Worm (Caenorhabditis elegans) whole organism, L1 larva: Measurements from ENCODE around the gene slmp-1.

Experiments
- C16A3.4 ChIP-seq: fragments of 150-350 bp; optimal IDR thresholded peaks from 2 replicates; lab custom pipeline; 2014; ENCODE audit warnings: missing biosample characterization, missing genetic modification characterization
- alr-1 ChIP-seq: fragments of 200-800 bp; sonication (Bioruptor generic); optimal IDR thresholded peaks from 2 replicates; lab custom pipeline; 2018; ENCODE audit warnings: borderline replicate concordance, mild to moderate bottlenecking, missing genetic modification characterization, missing compliant biosample characterization
- ama-1 ChIP-seq: fragments of 150-350 bp; optimal IDR thresholded peaks from 2 replicates; lab custom pipeline; 2014
- blmp-1 ChIP-seq: fragments of 150-350 bp; optimal IDR thresholded peaks from 2 replicates; lab custom pipeline; 2014; ENCODE audit warnings: missing biosample characterization, missing genetic modification characterization
- ceh-63 ChIP-seq: fragments of 200-800 bp; sonication (Bioruptor generic); optimal IDR thresholded peaks from 2 replicates; lab custom pipeline; 2018; ENCODE audit warnings: mild to moderate bottlenecking, missing genetic modification characterization, missing compliant biosample characterization
- ceh-82 ChIP-seq, 3 experiments: fragments of 150-350 bp in 1 of 3; sonication (generic microtip) in 2 of 3; optimal IDR thresholded peaks; 2 replicates each; lab custom pipeline; 2014 to 2017; ENCODE audit warnings: missing biosample characterization in 3 of 3, missing genetic modification characterization in 3 of 3
- ceh-90 ChIP-seq: sonication (generic microtip); optimal IDR thresholded peaks from 2 replicates; lab custom pipeline; 2016; ENCODE audit warnings: missing genetic modification characterization, missing compliant biosample characterization
- dsc-1 ChIP-seq: sonication (generic microtip); optimal IDR thresholded peaks from 2 replicates; lab custom pipeline; 2016; ENCODE audit warnings: mild to moderate bottlenecking, missing genetic modification characterization, missing compliant biosample characterization
- efl-1 ChIP-seq, 4 experiments: fragments of 150-350 bp; optimal IDR thresholded peaks in 3 of 4; peaks in 1 of 4; 1 replicate in 1 of 4; 2 replicates in 3 of 4; lab custom pipeline; 2014; ENCODE audit warnings: missing biosample characterization in 2 of 4, missing genetic modification characterization in 2 of 4, missing genetic modification reagents in 2 of 4
- egl-13 ChIP-seq: sonication (generic microtip); optimal IDR thresholded peaks from 2 replicates; lab custom pipeline; 2016; ENCODE audit warnings: missing genotype, missing genetic modification reagents, missing genetic modification characterization, missing compliant biosample characterization
- elt-2 ChIP-seq: sonication (generic microtip); optimal IDR thresholded peaks from 2 replicates; lab custom pipeline; 2016; ENCODE audit warnings: missing genetic modification characterization, mild to moderate bottlenecking, inconsistent platforms, missing compliant biosample characterization, missing genetic modification reagents
- elt-3 ChIP-seq, 6 experiments: fragments of 150-350 bp in 1 of 6; sonication (generic microtip); optimal IDR thresholded peaks; 2 replicates each; lab custom pipeline; 2017 to 2018; ENCODE audit warnings: missing biosample characterization in 6 of 6, missing genetic modification characterization in 6 of 6, inconsistent platforms in 1 of 6
- fkh-10 ChIP-seq: sonication (generic microtip); optimal IDR thresholded peaks from 2 replicates; lab custom pipeline; 2017; ENCODE audit warnings: missing biosample characterization, missing genetic modification reagents, missing genetic modification characterization
- fkh-4 ChIP-seq: sonication (generic microtip); optimal IDR thresholded peaks from 2 replicates; lab custom pipeline; 2016; ENCODE audit warnings: missing compliant biosample characterization, missing genetic modification characterization, borderline replicate concordance
- fkh-8 ChIP-seq: sonication (generic microtip); optimal IDR thresholded peaks from 2 replicates; lab custom pipeline; 2016; ENCODE audit warnings: mild to moderate bottlenecking, missing genetic modification characterization, missing compliant biosample characterization
- irx-1 ChIP-seq: sonication (generic microtip); optimal IDR thresholded peaks from 2 replicates; lab custom pipeline; 2016; ENCODE audit warnings: missing genetic modification characterization, missing compliant biosample characterization
- lin-14 ChIP-seq: fragments of 200-800 bp; sonication (Bioruptor generic); optimal IDR thresholded peaks from 2 replicates; lab custom pipeline; 2018; ENCODE audit warnings: mild to moderate bottlenecking, missing genetic modification characterization, moderate library complexity, missing compliant biosample characterization
- lin-15B ChIP-seq: fragments of 150-350 bp; sonication (generic microtip); optimal IDR thresholded peaks from 3 replicates; lab custom pipeline; 2014; ENCODE audit warnings: missing biosample characterization, missing genetic modification characterization
- lin-35 ChIP-seq, 2 experiments: fragments of 150-350 bp; optimal IDR thresholded peaks; 2 replicates each; lab custom pipeline; 2014; ENCODE audit warnings: missing biosample characterization in 2 of 2, missing genetic modification characterization in 2 of 2, missing genetic modification reagents in 2 of 2
- lir-3 ChIP-seq: sonication (generic microtip); optimal IDR thresholded peaks from 2 replicates; lab custom pipeline; 2016; ENCODE audit warnings: mild to moderate bottlenecking, missing genetic modification characterization, moderate library complexity, missing compliant biosample characterization; ENCODE audit not compliant: poor library complexity
- lsy-2 ChIP-seq, 2 experiments: fragments of 150-350 bp; optimal IDR thresholded peaks; 2 replicates each; lab custom pipeline; 2014; ENCODE audit warnings: missing biosample characterization in 2 of 2, missing genetic modification characterization in 2 of 2
- mef-2 ChIP-seq: fragments of 150-350 bp; optimal IDR thresholded peaks from 2 replicates; lab custom pipeline; 2014; ENCODE audit warnings: missing biosample characterization, missing genetic modification characterization
- mep-1 ChIP-seq: fragments of 150-350 bp; optimal IDR thresholded peaks from 2 replicates; lab custom pipeline; 2014; ENCODE audit warnings: missing biosample characterization, missing genetic modification characterization
- nhr-19 ChIP-seq: fragments of 200-800 bp; sonication (Bioruptor generic); conservative IDR thresholded peaks from 2 replicates; pipeline ENCODE4 v1.3.6; 2022; ENCODE audit warnings: missing genetic modification characterization, missing compliant biosample characterization
- nhr-28 ChIP-seq: fragments of 150-350 bp; optimal IDR thresholded peaks from 2 replicates; lab custom pipeline; 2014; ENCODE audit warnings: missing biosample characterization, missing genetic modification characterization
- nhr-85 ChIP-seq: sonication (generic microtip); peaks from one replicate; lab custom pipeline; 2016; ENCODE audit warnings: missing genetic modification characterization, inconsistent platforms, missing compliant biosample characterization
- nhr-90 ChIP-seq: sonication (generic microtip); optimal IDR thresholded peaks from 2 replicates; lab custom pipeline; 2016; ENCODE audit warnings: mild to moderate bottlenecking, missing genetic modification characterization, missing compliant biosample characterization; ENCODE audit not compliant: poor library complexity
- pax-3 ChIP-seq: fragments of 200-800 bp; sonication (Bioruptor generic); optimal IDR thresholded peaks from 2 replicates; lab custom pipeline; 2018; ENCODE audit warnings: mild to moderate bottlenecking, missing genetic modification characterization, moderate library complexity, missing compliant biosample characterization
- rnt-1 ChIP-seq: sonication (generic microtip); optimal IDR thresholded peaks from 2 replicates; lab custom pipeline; 2016; ENCODE audit warnings: mild to moderate bottlenecking, missing genetic modification characterization, moderate library complexity, missing compliant biosample characterization
- skn-1 ChIP-seq: fragments of 150-350 bp; optimal IDR thresholded peaks from 2 replicates; lab custom pipeline; 2014; ENCODE audit warnings: missing biosample characterization, missing genetic modification characterization
- snu-23 ChIP-seq: sonication (generic microtip); optimal IDR thresholded peaks from 2 replicates; lab custom pipeline; 2016; ENCODE audit warnings: missing genetic modification characterization, missing compliant biosample characterization
- sox-4 ChIP-seq: sonication (generic microtip); optimal IDR thresholded peaks from 2 replicates; lab custom pipeline; 2016; ENCODE audit warnings: missing genetic modification characterization, missing compliant biosample characterization
- swsn-7 ChIP-seq: sonication (generic microtip); optimal IDR thresholded peaks from 2 replicates; lab custom pipeline; 2016; ENCODE audit warnings: missing genetic modification characterization, missing compliant biosample characterization
- tbx-2 ChIP-seq: sonication (generic microtip); optimal IDR thresholded peaks from 2 replicates; lab custom pipeline; 2016; ENCODE audit warnings: missing genetic modification characterization, missing compliant biosample characterization
- unc-98 ChIP-seq: fragments of 200-800 bp; sonication (Bioruptor generic); IDR thresholded peaks from 2 replicates; pipeline ENCODE4 v1.3.6; 2022; ENCODE audit warnings: missing genetic modification characterization, missing compliant biosample characterization

Gene slmp-1

ce11 chrIV:3252047-3252446, 38.5 kb downstream of the slmp-1 start:
- TF ChIP-seq nhr-19 (GFP tag; lab: Robert Waterston, UW) (no peak), dsc-1 (peak; percentile 86), pax-3 (tag; lab: Kevin White, UChicago) (peak; percentile 70), fkh-8 (tag; lab: Kevin White, UChicago) (peak; percentile 34)

DNA sequence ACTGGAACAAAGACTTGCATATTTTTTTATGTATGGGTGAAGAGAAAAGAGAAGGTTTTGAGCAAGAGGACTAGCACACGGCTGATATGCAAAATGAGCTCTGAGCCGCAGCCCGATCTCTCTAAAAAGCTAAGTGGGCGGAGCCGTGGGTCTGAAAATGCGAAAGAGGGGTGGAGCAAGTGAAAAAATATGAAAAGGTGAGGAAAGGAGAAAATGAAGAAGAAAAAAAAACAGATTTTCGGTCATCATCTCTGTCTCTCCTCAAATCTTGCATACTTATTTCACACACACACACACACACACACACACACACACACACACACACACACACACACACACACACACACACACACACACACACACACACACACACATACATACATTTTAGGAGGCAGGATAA, 40.9 kb downstream of the slmp-1 start, which contains the start of gene dmd-9:
Gene dmd-9, minus strand, starts transcription at position 101 of the 400 bp plus-strand sequence.
- TF ChIP-seq ceh-82 (tag; optimal IDR thresholded peaks at IDR 0.05; lab: Kevin White, UChicago) (no peak), fkh-8 (tag; lab: Kevin White, UChicago) (peak; percentile 36)

- peak; percentile 37 for TF ChIP-seq nhr-85 (tag; lab: Kevin White, UChicago)
- no peak for TF ChIP-seq ceh-82 (tag; optimal IDR thresholded peaks at IDR 0.05; lab: Kevin White, UChicago)
- TF ChIP-seq rnt-1 (tag; lab: Kevin White, UChicago), result no peak
- peak; percentile 6 for TF ChIP-seq snu-23
- TF ChIP-seq lin-14, result peak; percentile 49
- peak; percentile 56 for TF ChIP-seq blmp-1 (tag; lab: Kevin White, UChicago)
- no peak for TF ChIP-seq irx-1
- TF ChIP-seq lin-35 (GFP tag; optimal IDR thresholded peaks at IDR 0.05; lab: Kevin White, UChicago), result peak in 1 of 2 experiments; percentile 9
- TF ChIP-seq elt-3 (tag; optimal IDR thresholded peaks at IDR 0.05; lab: Kevin White, UChicago), result peak in 2 of 6 experiments; percentile 16 to 41
- TF ChIP-seq lsy-2 (tag; optimal IDR thresholded peaks at IDR 0.05; lab: Kevin White, UChicago), result no peak
These were observed 43.3 kb downstream of the slmp-1 start for ce11 chrIV:3256866-3257265.

ce11 chrIV:3258528-3258927, 45.0 kb downstream of the slmp-1 start, which contains the start of gene T26C12.1:
Gene T26C12.1 (plus strand): TSS chrIV:3258910.
- TF ChIP-seq egl-13 (tag; lab: Kevin White, UChicago), result no peak
- no peak for TF ChIP-seq ceh-63
- TF ChIP-seq mef-2 (tag; lab: Kevin White, UChicago), result no peak
- TF ChIP-seq tbx-2 (tag; lab: Kevin White, UChicago), result no peak
- TF ChIP-seq nhr-90, result peak; percentile 19
- TF ChIP-seq efl-1 (optimal IDR thresholded peaks at IDR 0.05; lab: Kevin White, UChicago), result no peak
- peak in 1 of 2 experiments; percentile 14 for TF ChIP-seq efl-1 (GFP tag; optimal IDR thresholded peaks at IDR 0.05 in 1 of 2; lab: Kevin White, UChicago)
- TF ChIP-seq elt-2, result peak; percentile 41

DNA sequence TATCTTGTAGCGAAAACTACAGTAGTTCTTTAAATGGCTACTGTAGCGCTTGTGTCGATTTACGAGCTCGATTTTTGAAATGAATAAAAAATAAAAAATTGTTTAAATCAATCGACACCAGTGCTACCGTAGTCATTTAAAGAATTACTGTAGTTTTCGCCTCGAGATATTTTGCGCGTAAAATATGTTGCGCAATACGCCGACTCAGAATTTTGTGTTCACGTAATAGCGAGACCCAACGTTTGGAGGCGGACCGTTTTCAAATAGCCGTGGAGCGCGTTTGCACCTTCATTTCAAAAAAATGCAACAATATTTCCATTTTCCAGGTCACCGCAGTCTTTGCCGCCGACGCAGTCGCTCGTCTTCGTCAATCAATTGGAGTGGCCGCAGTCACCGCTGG, 46.7 kb downstream of the slmp-1 start:
- no peak for TF ChIP-seq irx-1
- no peak for TF ChIP-seq sox-4 (tag; lab: Kevin White, UChicago)
- no peak for TF ChIP-seq lin-15B (tag; lab: Kevin White, UChicago)
- no peak for TF ChIP-seq skn-1 (tag; lab: Kevin White, UChicago)
- no peak for TF ChIP-seq ama-1 (lab: Kevin White, UChicago)
- TF ChIP-seq nhr-28 (tag; lab: Kevin White, UChicago), result no peak
- TF ChIP-seq mep-1, result no peak
- no peak for TF ChIP-seq alr-1 (tag; lab: Kevin White, UChicago)
- TF ChIP-seq swsn-7 (tag; lab: Kevin White, UChicago), result no peak
- TF ChIP-seq lir-3, result no peak
- TF ChIP-seq efl-1 (optimal IDR thresholded peaks at IDR 0.05; lab: Kevin White, UChicago), result no peak
- TF ChIP-seq efl-1 (GFP tag; optimal IDR thresholded peaks at IDR 0.05 in 1 of 2; lab: Kevin White, UChicago), result no peak
- TF ChIP-seq C16A3.4 (tag; lab: Kevin White, UChicago), result no peak
- no peak for TF ChIP-seq fkh-4 (tag; lab: Kevin White, UChicago)
- TF ChIP-seq unc-98 (GFP tag; lab: Robert Waterston, UW), result no peak
- no peak for TF ChIP-seq ceh-90
- no peak for TF ChIP-seq fkh-10 (GFP tag; lab: Kevin White, UChicago)
- TF ChIP-seq nhr-19 (GFP tag; lab: Robert Waterston, UW), result no peak
- TF ChIP-seq ceh-63, result no peak
- TF ChIP-seq, all 84 proteins: peak for 0
